Fruit fly (Drosophila melanogaster) whole organism, embryonic: ENCODE data around the gene Drsl4.

Source experiments
- CG10366 ChIP-seq: fragments of 200-800 bp; sonication (Bioruptor generic); IDR thresholded peaks from 2 replicates; pipeline ENCODE4 v1.3.6; 2022; ENCODE audit warnings: missing biosample characterization, missing genetic modification characterization
- CG10959 ChIP-seq: fragments of 200-800 bp; sonication (Bioruptor generic); IDR thresholded peaks from 2 replicates; pipeline ENCODE4 v1.3.6; 2022; ENCODE audit warnings: missing biosample characterization, missing genetic modification characterization
- CG11398 ChIP-seq: fragments of 200-800 bp; sonication (Bioruptor generic); optimal IDR thresholded peaks from 2 replicates; lab custom pipeline; 2016; ENCODE audit warnings: missing biosample characterization, missing genetic modification characterization
- CG12219 ChIP-seq: fragments of 200-800 bp; sonication (Bioruptor generic); optimal IDR thresholded peaks from 3 replicates; lab custom pipeline; 2018; ENCODE audit warnings: missing biosample characterization, mild to moderate bottlenecking, missing genetic modification characterization
- CG12769 ChIP-seq: fragments of 200-800 bp; sonication (Bioruptor generic); optimal IDR thresholded peaks from 2 replicates; lab custom pipeline; 2019; ENCODE audit warnings: missing biosample characterization, mild to moderate bottlenecking, missing genetic modification characterization, moderate library complexity
- CG12942 ChIP-seq: fragments of 200-800 bp; sonication (Bioruptor generic); optimal IDR thresholded peaks from 3 replicates; lab custom pipeline; 2016; ENCODE audit warnings: missing biosample characterization, missing genetic modification characterization
- CG13287 ChIP-seq: fragments of 200-800 bp; sonication (Bioruptor generic); IDR thresholded peaks from 2 replicates; pipeline ENCODE4 v1.3.6; 2022; ENCODE audit warnings: missing biosample characterization, missing genetic modification characterization; ENCODE audit not compliant: partially characterized antibody
- CG1647 ChIP-seq: fragments of 200-800 bp; sonication (Bioruptor generic); optimal IDR thresholded peaks from 3 replicates; lab custom pipeline; 2016; ENCODE audit warnings: missing biosample characterization, missing genetic modification characterization
- CG16815 ChIP-seq: fragments of 200-800 bp; sonication (Bioruptor generic); optimal IDR thresholded peaks from 3 replicates; lab custom pipeline; 2017; ENCODE audit warnings: missing biosample characterization, mild to moderate bottlenecking, missing genetic modification characterization
- CG2875 ChIP-seq: fragments of 200-800 bp; sonication (Bioruptor generic); optimal IDR thresholded peaks from 2 replicates; lab custom pipeline; 2017; ENCODE audit warnings: missing biosample characterization, mild to moderate bottlenecking, missing genetic modification characterization, missing genetic modification reagents
- CG3281 ChIP-seq: fragments of 200-800 bp; sonication (Bioruptor generic); optimal IDR thresholded peaks from 3 replicates; lab custom pipeline; 2017; ENCODE audit warnings: missing biosample characterization, mild to moderate bottlenecking, missing genetic modification characterization
- CG4820 ChIP-seq: fragments of 200-800 bp; sonication (Bioruptor generic); optimal IDR thresholded peaks from 3 replicates; lab custom pipeline; 2016; ENCODE audit warnings: missing biosample characterization, missing genetic modification characterization
- CG4854 ChIP-seq: fragments of 200-800 bp; sonication (Bioruptor generic); optimal IDR thresholded peaks from 2 replicates; lab custom pipeline; 2016; ENCODE audit warnings: missing biosample characterization, missing genetic modification characterization, inconsistent platforms
- CG7556 ChIP-seq: fragments of 200-800 bp; sonication (Bioruptor generic); optimal IDR thresholded peaks from 2 replicates; lab custom pipeline; 2017; ENCODE audit warnings: missing biosample characterization, mild to moderate bottlenecking, missing genetic modification characterization
- CG7928 ChIP-seq: fragments of 200-800 bp; sonication (Bioruptor generic); optimal IDR thresholded peaks from 2 replicates; lab custom pipeline; 2017; ENCODE audit warnings: missing biosample characterization, mild to moderate bottlenecking, missing genetic modification characterization
- CG9817 ChIP-seq: fragments of 200-800 bp; sonication (Bioruptor generic); optimal IDR thresholded peaks from 2 replicates; lab custom pipeline; 2018; ENCODE audit warnings: missing biosample characterization, mild to moderate bottlenecking, missing genetic modification characterization, moderate library complexity
- CG9932 ChIP-seq: fragments of 200-800 bp; sonication (Bioruptor generic); IDR thresholded peaks from 2 replicates; pipeline ENCODE4 v1.3.6; 2022; ENCODE audit warnings: missing biosample characterization, missing genetic modification characterization
- CHES-1-like ChIP-seq: fragments of 200-800 bp; sonication (Bioruptor generic); optimal IDR thresholded peaks from 2 replicates; lab custom pipeline; 2016; ENCODE audit warnings: missing biosample characterization, missing genetic modification characterization
- D19A ChIP-seq: fragments of 200-800 bp; optimal IDR thresholded peaks from 3 replicates; lab custom pipeline; 2019; ENCODE audit warnings: missing biosample characterization, mild to moderate bottlenecking, missing genetic modification characterization, moderate library complexity
- Dbx ChIP-seq: fragments of 200-800 bp; sonication (Bioruptor generic); IDR thresholded peaks from 3 replicates; pipeline ENCODE4 v1.3.6; 2022; ENCODE audit warnings: missing biosample characterization, missing genetic modification characterization
- Dek ChIP-seq: fragments of 200-800 bp; sonication (Bioruptor generic); optimal IDR thresholded peaks from 3 replicates; lab custom pipeline; 2019; ENCODE audit warnings: missing biosample characterization, mild to moderate bottlenecking, missing genetic modification characterization, moderate library complexity
- Doc2 ChIP-seq: fragments of 200-800 bp; sonication (Bioruptor generic); IDR thresholded peaks from 2 replicates; pipeline ENCODE4 v1.3.6; 2022; ENCODE audit warnings: missing biosample characterization, missing genetic modification characterization
- Doc3 ChIP-seq: fragments of 200-800 bp; sonication (Bioruptor generic); IDR thresholded peaks from 3 replicates; pipeline ENCODE4 v1.3.6; 2022; ENCODE audit warnings: missing biosample characterization, missing genetic modification characterization; ENCODE audit not compliant: partially characterized antibody
- Drgx ChIP-seq: fragments of 200-800 bp; sonication (Bioruptor generic); IDR thresholded peaks from 2 replicates; pipeline ENCODE4 v1.3.6; 2022; ENCODE audit warnings: missing biosample characterization, missing genetic modification characterization
- Eip74EF ChIP-seq, 2 experiments: fragments of 200-800 bp in 1 of 2; fragments of >200 bp in 1 of 2; sonication (Bioruptor generic) in 1 of 2; optimal IDR thresholded peaks; 2 replicates each; lab custom pipeline; 2017 to 2019; ENCODE audit warnings: missing biosample characterization in 2 of 2, missing genetic modification characterization in 2 of 2, mild to moderate bottlenecking in 1 of 2, moderate library complexity in 1 of 2
- Kr ChIP-seq: fragments of 200-800 bp; sonication (Bioruptor generic); optimal IDR thresholded peaks from 2 replicates; lab custom pipeline; 2017; ENCODE audit warnings: missing biosample characterization, mild to moderate bottlenecking, missing genetic modification characterization
- Nf-YC ChIP-seq: fragments of 200-800 bp; optimal IDR thresholded peaks from 3 replicates; lab custom pipeline; 2019; ENCODE audit warnings: missing biosample characterization, mild to moderate bottlenecking, missing genetic modification characterization, moderate library complexity
- NfI ChIP-seq: fragments of 200-800 bp; sonication (Bioruptor generic); optimal IDR thresholded peaks from 3 replicates; lab custom pipeline; 2018; ENCODE audit warnings: missing biosample characterization, mild to moderate bottlenecking, missing genetic modification characterization, moderate library complexity
- aop ChIP-seq: fragments of 200-800 bp; sonication (Bioruptor generic); IDR thresholded peaks from 2 replicates; pipeline ENCODE4 v1.3.6; 2022; ENCODE audit warnings: missing biosample characterization, missing genetic modification characterization
- bigmax ChIP-seq: fragments of 200-800 bp; sonication (Bioruptor generic); optimal IDR thresholded peaks from 2 replicates; lab custom pipeline; 2018; ENCODE audit warnings: missing biosample characterization, mild to moderate bottlenecking, missing genetic modification characterization
- chif ChIP-seq, 2 experiments: fragments of 200-800 bp; sonication (Bioruptor generic); optimal IDR thresholded peaks; 3 replicates each; lab custom pipeline; 2016; ENCODE audit warnings: missing biosample characterization in 2 of 2, missing genetic modification characterization in 2 of 2
- crc ChIP-seq: fragments of 200-800 bp; sonication (Bioruptor generic); optimal IDR thresholded peaks from 2 replicates; lab custom pipeline; 2016; ENCODE audit warnings: missing biosample characterization, missing genetic modification characterization
- croc ChIP-seq: fragments of 200-800 bp; sonication (Bioruptor generic); conservative IDR thresholded peaks from 3 replicates; pipeline ENCODE4 v1.3.6; 2022; ENCODE audit warnings: missing biosample characterization, missing genetic modification characterization
- crol ChIP-seq: fragments of 200-800 bp; sonication (Bioruptor generic); IDR thresholded peaks from 2 replicates; pipeline ENCODE4 v1.3.6; 2022; ENCODE audit warnings: missing biosample characterization, missing genetic modification characterization
- crp ChIP-seq, 2 experiments: fragments of 200-800 bp; sonication (Bioruptor generic); optimal IDR thresholded peaks; 2 replicates in 1 of 2; 3 replicates in 1 of 2; lab custom pipeline; 2017; ENCODE audit warnings: missing biosample characterization in 2 of 2, missing genetic modification characterization in 2 of 2, mild to moderate bottlenecking in 1 of 2, moderate library complexity in 1 of 2
- en ChIP-seq: fragments of 200-800 bp; sonication (Bioruptor generic); optimal IDR thresholded peaks from 2 replicates; lab custom pipeline; 2016; ENCODE audit warnings: missing biosample characterization, missing genetic modification characterization
- esg ChIP-seq: fragments of 200-800 bp; sonication (Bioruptor generic); conservative IDR thresholded peaks from 2 replicates; pipeline ENCODE4 v1.3.6; 2022; ENCODE audit warnings: missing biosample characterization, missing genetic modification characterization
- fd96Cb ChIP-seq: fragments of 200-800 bp; sonication (Bioruptor generic); optimal IDR thresholded peaks from 2 replicates; lab custom pipeline; 2018; ENCODE audit warnings: missing biosample characterization, mild to moderate bottlenecking, missing genetic modification characterization, moderate library complexity
- her ChIP-seq: fragments of 200-800 bp; sonication (Bioruptor generic); optimal IDR thresholded peaks from 2 replicates; lab custom pipeline; 2016; ENCODE audit warnings: missing biosample characterization, missing genetic modification characterization
- insv ChIP-seq, 2 experiments: fragments of 200-800 bp; sonication (Bioruptor generic); optimal IDR thresholded peaks; 3 replicates each; lab custom pipeline; 2016 to 2018; ENCODE audit warnings: missing biosample characterization in 2 of 2, missing genetic modification characterization in 2 of 2
- jumu ChIP-seq: fragments of 200-800 bp; sonication (Bioruptor generic); optimal IDR thresholded peaks from 3 replicates; lab custom pipeline; 2016; ENCODE audit warnings: missing biosample characterization, missing genetic modification characterization
- kah ChIP-seq: fragments of 200-800 bp; sonication (Bioruptor generic); optimal IDR thresholded peaks from 2 replicates; lab custom pipeline; 2018; ENCODE audit warnings: missing biosample characterization, mild to moderate bottlenecking, missing genetic modification characterization
- maf-S ChIP-seq: fragments of 200-800 bp; sonication (Bioruptor generic); optimal IDR thresholded peaks from 2 replicates; lab custom pipeline; 2016; ENCODE audit warnings: missing biosample characterization, missing genetic modification characterization
- mld ChIP-seq: fragments of 200-800 bp; sonication (Bioruptor generic); IDR thresholded peaks from 3 replicates; pipeline ENCODE4 v1.3.6; 2022; ENCODE audit warnings: missing biosample characterization, missing genetic modification characterization; ENCODE audit not compliant: partially characterized antibody
- otp ChIP-seq: fragments of 200-800 bp; sonication (Bioruptor generic); IDR thresholded peaks from 3 replicates; pipeline ENCODE4, ENCODE4 v1.3.6; 2022; ENCODE audit warnings: missing biosample characterization, missing genetic modification characterization
- seq ChIP-seq: fragments of 200-800 bp; sonication (Bioruptor generic); IDR thresholded peaks from 2 replicates; pipeline ENCODE4 v1.3.6; 2022; ENCODE audit warnings: missing biosample characterization, missing genetic modification characterization
- shn ChIP-seq: fragments of 200-800 bp; sonication (Bioruptor generic); optimal IDR thresholded peaks from 3 replicates; lab custom pipeline; 2016; ENCODE audit warnings: missing biosample characterization, missing genetic modification characterization
- stc ChIP-seq: fragments of 200-800 bp; sonication (Bioruptor generic); IDR thresholded peaks from 2 replicates; pipeline ENCODE4 v1.3.6; 2022; ENCODE audit warnings: missing biosample characterization, missing genetic modification characterization
- tna ChIP-seq: fragments of 200-800 bp; sonication (Bioruptor generic); IDR thresholded peaks from 2 replicates; pipeline ENCODE4 v1.3.6; 2022; ENCODE audit warnings: missing biosample characterization, missing genetic modification characterization; ENCODE audit not compliant: partially characterized antibody
- twi ChIP-seq: fragments of 200-800 bp; optimal IDR thresholded peaks from 2 replicates; lab custom pipeline; 2019; ENCODE audit warnings: missing biosample characterization, mild to moderate bottlenecking, missing genetic modification characterization, moderate library complexity

Gene Drsl4

dm6 chr3L:3300345-3300744, 15.1 kb upstream of the Drsl4 start (continued):
- TF ChIP-seq maf-S = no peak
- TF ChIP-seq CG10366 (GFP tag; lab: Robert Waterston, UW) = peak; percentile 74
- peak; percentile 33; the same call in 1 of the 2 replicates for TF ChIP-seq Drgx (GFP tag; lab: Robert Waterston, UW)
- TF ChIP-seq stc (GFP tag; lab: Robert Waterston, UW) = peak; percentile 57; the same call in 1 of the 2 replicates
- TF ChIP-seq en (GFP tag; lab: Kevin White, UChicago) = peak; percentile 40
- TF ChIP-seq Eip74EF (GFP tag; optimal IDR thresholded peaks at IDR 0.05; lab: Kevin White, UChicago) = peak in 1 of 2 experiments; percentile 40
- TF ChIP-seq CG7556 (GFP tag; lab: Kevin White, UChicago) = peak; percentile 53
- TF ChIP-seq Dbx (GFP tag; lab: Robert Waterston, UW) = no peak
- peak; percentile 6 for TF ChIP-seq CG1647 (GFP tag; lab: Kevin White, UChicago)
- TF ChIP-seq D19A = peak; percentile 52
- TF ChIP-seq crol (GFP tag; lab: Robert Waterston, UW) = no peak
- peak; percentile 62 for TF ChIP-seq CG4820
- TF ChIP-seq CG9932 (GFP tag; lab: Robert Waterston, UW) = no peak; the same call in 1 of the 2 replicates
- TF ChIP-seq bigmax (GFP tag; lab: Kevin White, UChicago) = no peak
- peak; percentile 40 for TF ChIP-seq Dek (tag; lab: Kevin White, UChicago)
- no peak for TF ChIP-seq tna (GFP tag; lab: Robert Waterston, UW)
- 0 out of 2 replicates have a peak, but pooled peaks have one; percentile 38 for TF ChIP-seq CG10959 (GFP tag; lab: Robert Waterston, UW)
- peak; percentile 7 for TF ChIP-seq shn (GFP tag; lab: Kevin White, UChicago)
- peak; percentile 6 for TF ChIP-seq CG16815
- no peak for TF ChIP-seq CG3281 (GFP tag; lab: Kevin White, UChicago)
- TF ChIP-seq otp (GFP tag; lab: Robert Waterston, UW) = peak; percentile 62; the same call in 2 of the 3 replicates
- TF ChIP-seq crc (GFP tag; lab: Kevin White, UChicago) = peak; percentile 12
- TF ChIP-seq CG12769 (tag; lab: Kevin White, UChicago) = peak; percentile 29
- peak; percentile 1 for TF ChIP-seq NfI (GFP tag; lab: Kevin White, UChicago)
- TF ChIP-seq twi (tag; lab: Kevin White, UChicago) = no peak
- TF ChIP-seq insv (GFP tag; optimal IDR thresholded peaks at IDR 0.05; lab: Kevin White, UChicago) = no peak
- no peak for TF ChIP-seq jumu (GFP tag; lab: Kevin White, UChicago)
- TF ChIP-seq Nf-YC (tag; lab: Kevin White, UChicago) = no peak
- no peak for TF ChIP-seq CHES-1-like (GFP tag; lab: Kevin White, UChicago)
- TF ChIP-seq Kr = no peak
- peak; percentile 38 for TF ChIP-seq CG12219 (GFP tag; lab: Kevin White, UChicago)
- TF ChIP-seq CG12942 (GFP tag; lab: Kevin White, UChicago) = peak; percentile 22
- TF ChIP-seq mld = no peak
- peak; percentile 25 for TF ChIP-seq kah (GFP tag; lab: Kevin White, UChicago)
- peak; percentile 71 for TF ChIP-seq fd96Cb (tag; lab: Kevin White, UChicago)
- TF ChIP-seq Doc3 (GFP tag; lab: Robert Waterston, UW) = no peak
- no peak for TF ChIP-seq crp (GFP tag; optimal IDR thresholded peaks at IDR 0.05; lab: Kevin White, UChicago)
- peak; percentile 59 for TF ChIP-seq esg (GFP tag; lab: Robert Waterston, UW)
- TF ChIP-seq CG13287 (GFP tag; lab: Robert Waterston, UW) = no peak
- no peak for TF ChIP-seq CG7928 (GFP tag; lab: Kevin White, UChicago)
- no peak for TF ChIP-seq CG4854 (GFP tag; lab: Kevin White, UChicago)
- TF ChIP-seq CG11398 (GFP tag; lab: Kevin White, UChicago) = no peak
- TF ChIP-seq CG9817 (tag; lab: Kevin White, UChicago) = peak; percentile 24
- peak; percentile 37 to 40 for TF ChIP-seq chif (GFP tag; optimal IDR thresholded peaks at IDR 0.05; lab: Kevin White, UChicago)
- TF ChIP-seq seq (GFP tag; lab: Robert Waterston, UW) = peak; percentile 69
- TF ChIP-seq CG2875 = peak; percentile 50
- TF ChIP-seq croc (GFP tag; lab: Robert Waterston, UW) = peak; percentile 46; the same call in 2 of the 3 replicates
- TF ChIP-seq her (GFP tag; lab: Kevin White, UChicago) = no peak
- no peak for TF ChIP-seq aop (GFP tag; lab: Robert Waterston, UW)
- no peak for TF ChIP-seq Doc2 (GFP tag; lab: Robert Waterston, UW)
